Worm (Caenorhabditis elegans) whole organism, L1 larva: Measurements from ENCODE around the gene rabr-4.

ENCODE experiments used
- F16B12.6 ChIP-seq: fragments of 150-350 bp; optimal IDR thresholded peaks from 2 replicates; lab custom pipeline; 2014; ENCODE audit warnings: missing biosample characterization, missing genetic modification characterization
- aly-2 ChIP-seq: fragments of 150-350 bp; optimal IDR thresholded peaks from 2 replicates; lab custom pipeline; 2014; ENCODE audit warnings: missing biosample characterization, missing genetic modification characterization
- blmp-1 ChIP-seq: fragments of 150-350 bp; optimal IDR thresholded peaks from 2 replicates; lab custom pipeline; 2014; ENCODE audit warnings: missing biosample characterization, missing genetic modification characterization
- ceh-8 ChIP-seq: fragments of 200-800 bp; sonication (Bioruptor generic); optimal IDR thresholded peaks from 2 replicates; lab custom pipeline; 2018; ENCODE audit warnings: mild to moderate bottlenecking, missing genetic modification characterization, moderate library complexity, missing compliant biosample characterization
- ceh-88 ChIP-seq: fragments of 200-800 bp; sonication (Bioruptor generic); IDR thresholded peaks from 2 replicates; pipeline ENCODE4 v1.3.6; 2022; ENCODE audit warnings: missing genetic modification characterization, missing compliant biosample characterization
- ceh-90 ChIP-seq: sonication (generic microtip); optimal IDR thresholded peaks from 2 replicates; lab custom pipeline; 2016; ENCODE audit warnings: missing genetic modification characterization, missing compliant biosample characterization
- ces-1 ChIP-seq: fragments of 150-350 bp; optimal IDR thresholded peaks from 2 replicates; lab custom pipeline; 2014; ENCODE audit warnings: missing biosample characterization, missing genetic modification reagents, missing genetic modification characterization
- efl-1 ChIP-seq, 4 experiments: fragments of 150-350 bp; optimal IDR thresholded peaks in 3 of 4; peaks in 1 of 4; 1 replicate in 1 of 4; 2 replicates in 3 of 4; lab custom pipeline; 2014; ENCODE audit warnings: missing biosample characterization in 2 of 4, missing genetic modification characterization in 2 of 4, missing genetic modification reagents in 2 of 4
- efl-3 ChIP-seq: fragments of 200-800 bp; sonication (Bioruptor generic); optimal IDR thresholded peaks from 2 replicates; lab custom pipeline; 2018; ENCODE audit warnings: mild to moderate bottlenecking, missing genetic modification characterization, missing compliant biosample characterization
- elt-2 ChIP-seq: sonication (generic microtip); optimal IDR thresholded peaks from 2 replicates; lab custom pipeline; 2016; ENCODE audit warnings: missing genetic modification characterization, mild to moderate bottlenecking, inconsistent platforms, missing compliant biosample characterization, missing genetic modification reagents
- elt-3 ChIP-seq, 6 experiments: fragments of 150-350 bp in 1 of 6; sonication (generic microtip); optimal IDR thresholded peaks; 2 replicates each; lab custom pipeline; 2017 to 2018; ENCODE audit warnings: missing biosample characterization in 6 of 6, missing genetic modification characterization in 6 of 6, inconsistent platforms in 1 of 6
- fkh-4 ChIP-seq: sonication (generic microtip); optimal IDR thresholded peaks from 2 replicates; lab custom pipeline; 2016; ENCODE audit warnings: missing compliant biosample characterization, missing genetic modification characterization, borderline replicate concordance
- fkh-8 ChIP-seq: sonication (generic microtip); optimal IDR thresholded peaks from 2 replicates; lab custom pipeline; 2016; ENCODE audit warnings: mild to moderate bottlenecking, missing genetic modification characterization, missing compliant biosample characterization
- fos-1 ChIP-seq: fragments of 150-350 bp; optimal IDR thresholded peaks from 2 replicates; lab custom pipeline; 2014; ENCODE audit warnings: missing biosample characterization, missing genetic modification characterization
- hlh-4 ChIP-seq: sonication (generic microtip); optimal IDR thresholded peaks from 2 replicates; lab custom pipeline; 2016; ENCODE audit warnings: mild to moderate bottlenecking, missing genetic modification characterization, missing compliant biosample characterization
- hpl-2 ChIP-seq: fragments of 150-350 bp; optimal IDR thresholded peaks from 2 replicates; lab custom pipeline; 2014; ENCODE audit warnings: missing biosample characterization, missing genetic modification reagents, missing genetic modification characterization
- irx-1 ChIP-seq: sonication (generic microtip); optimal IDR thresholded peaks from 2 replicates; lab custom pipeline; 2016; ENCODE audit warnings: missing genetic modification characterization, missing compliant biosample characterization
- lin-14 ChIP-seq: fragments of 200-800 bp; sonication (Bioruptor generic); optimal IDR thresholded peaks from 2 replicates; lab custom pipeline; 2018; ENCODE audit warnings: mild to moderate bottlenecking, missing genetic modification characterization, moderate library complexity, missing compliant biosample characterization
- lin-39 ChIP-seq: fragments of 150-350 bp; optimal IDR thresholded peaks from 2 replicates; lab custom pipeline; 2014; ENCODE audit warnings: missing biosample characterization, missing genetic modification reagents, missing genetic modification characterization
- lir-3 ChIP-seq: sonication (generic microtip); optimal IDR thresholded peaks from 2 replicates; lab custom pipeline; 2016; ENCODE audit warnings: mild to moderate bottlenecking, missing genetic modification characterization, moderate library complexity, missing compliant biosample characterization; ENCODE audit not compliant: poor library complexity
- mdl-1 ChIP-seq, 2 experiments: fragments of 150-350 bp; optimal IDR thresholded peaks; 2 replicates each; lab custom pipeline; 2014 to 2017; ENCODE audit warnings: missing biosample characterization in 2 of 2, missing genetic modification characterization in 2 of 2, inconsistent platforms in 1 of 2
- mef-2 ChIP-seq: fragments of 150-350 bp; optimal IDR thresholded peaks from 2 replicates; lab custom pipeline; 2014; ENCODE audit warnings: missing biosample characterization, missing genetic modification characterization
- mep-1 ChIP-seq: fragments of 150-350 bp; optimal IDR thresholded peaks from 2 replicates; lab custom pipeline; 2014; ENCODE audit warnings: missing biosample characterization, missing genetic modification characterization
- nhr-19 ChIP-seq: fragments of 200-800 bp; sonication (Bioruptor generic); conservative IDR thresholded peaks from 2 replicates; pipeline ENCODE4 v1.3.6; 2022; ENCODE audit warnings: missing genetic modification characterization, missing compliant biosample characterization
- nhr-237 ChIP-seq: fragments of 150-350 bp; optimal IDR thresholded peaks from 2 replicates; lab custom pipeline; 2014; ENCODE audit warnings: missing biosample characterization, missing genetic modification characterization
- nhr-47 ChIP-seq: sonication (generic microtip); optimal IDR thresholded peaks from 2 replicates; lab custom pipeline; 2016; ENCODE audit warnings: mild to moderate bottlenecking, missing genetic modification characterization, moderate library complexity, missing compliant biosample characterization
- nhr-90 ChIP-seq: sonication (generic microtip); optimal IDR thresholded peaks from 2 replicates; lab custom pipeline; 2016; ENCODE audit warnings: mild to moderate bottlenecking, missing genetic modification characterization, missing compliant biosample characterization; ENCODE audit not compliant: poor library complexity
- pag-3 ChIP-seq: sonication (generic microtip); optimal IDR thresholded peaks from 2 replicates; lab custom pipeline; 2017; ENCODE audit warnings: missing genetic modification characterization, mild to moderate bottlenecking, missing compliant biosample characterization, antibody characterized with exemption, borderline replicate concordance; ENCODE audit not compliant: insufficient read depth
- pqm-1 ChIP-seq: sonication (generic microtip); optimal IDR thresholded peaks from 3 replicates; lab custom pipeline; 2017; ENCODE audit warnings: missing biosample characterization, missing genetic modification characterization
- skn-1 ChIP-seq: fragments of 150-350 bp; optimal IDR thresholded peaks from 2 replicates; lab custom pipeline; 2014; ENCODE audit warnings: missing biosample characterization, missing genetic modification characterization
- snpc-4 ChIP-seq: fragments of 150-350 bp; optimal IDR thresholded peaks from 2 replicates; lab custom pipeline; 2014; ENCODE audit warnings: missing biosample characterization, missing genetic modification characterization
- sox-4 ChIP-seq: sonication (generic microtip); optimal IDR thresholded peaks from 2 replicates; lab custom pipeline; 2016; ENCODE audit warnings: missing genetic modification characterization, missing compliant biosample characterization
- swsn-7 ChIP-seq: sonication (generic microtip); optimal IDR thresholded peaks from 2 replicates; lab custom pipeline; 2016; ENCODE audit warnings: missing genetic modification characterization, missing compliant biosample characterization
- tbx-2 ChIP-seq: sonication (generic microtip); optimal IDR thresholded peaks from 2 replicates; lab custom pipeline; 2016; ENCODE audit warnings: missing genetic modification characterization, missing compliant biosample characterization
- tlp-1 ChIP-seq: fragments of 150-350 bp; optimal IDR thresholded peaks from 2 replicates; lab custom pipeline; 2014; ENCODE audit warnings: missing biosample characterization, missing genetic modification characterization
- xbp-1 ChIP-seq: sonication (generic microtip); optimal IDR thresholded peaks from 2 replicates; lab custom pipeline; 2016; ENCODE audit warnings: missing genetic modification characterization, missing compliant biosample characterization

The rabr-4 gene

ce11 chrV:16225524-16226116, 30.9 kb downstream of the rabr-4 start:
- TF ChIP-seq ces-1 = no peak
- TF ChIP-seq snpc-4 (tag; lab: Kevin White, UChicago) = peak; percentile 69
- TF ChIP-seq, all 84 proteins: peak for 1

- TF ChIP-seq lir-3 (no peak), mdl-1 (tag; optimal IDR thresholded peaks at IDR 0.05; lab: Kevin White, UChicago) (no peak), nhr-19 (GFP tag; lab: Robert Waterston, UW) (no peak)
These were observed 31.8 kb downstream of the rabr-4 start, which contains the start of gene F11A5.13 for ce11 chrV:16226581-16226980. TSS of gene F11A5.13 (minus strand) at chrV:16226681.

- no peak for TF ChIP-seq blmp-1 (tag; lab: Kevin White, UChicago)
- no peak for TF ChIP-seq nhr-90 (tag; lab: Kevin White, UChicago)
- TF ChIP-seq ces-1 = no peak
- TF ChIP-seq snpc-4 (tag; lab: Kevin White, UChicago) = no peak
- TF ChIP-seq pag-3 (tag; lab: Kevin White, UChicago) = no peak
- TF ChIP-seq ceh-88 = no peak
- TF ChIP-seq sox-4 (tag; lab: Kevin White, UChicago) = no peak
- no peak for TF ChIP-seq pqm-1
- no peak for TF ChIP-seq ceh-90 (tag; lab: Kevin White, UChicago)
- no peak for TF ChIP-seq ceh-8 (GFP tag; lab: Kevin White, UChicago)
- no peak for TF ChIP-seq efl-3 (GFP tag; lab: Kevin White, UChicago)
- no peak for TF ChIP-seq mef-2 (tag; lab: Kevin White, UChicago)
- no peak for TF ChIP-seq skn-1 (tag; lab: Kevin White, UChicago)
- no peak for TF ChIP-seq hlh-4 (tag; lab: Kevin White, UChicago)
These were observed 34.7 kb downstream of the rabr-4 start for ce11 chrV:16229439-16229838.

- TF ChIP-seq fkh-4 (no peak), nhr-19 (GFP tag; lab: Robert Waterston, UW) (no peak), swsn-7 (no peak), elt-3 (tag; optimal IDR thresholded peaks at IDR 0.05; lab: Kevin White, UChicago) (peak in 1 of 6 experiments; percentile 18), fkh-8 (tag; lab: Kevin White, UChicago) (no peak)
These were observed 35.2 kb downstream of the rabr-4 start, which contains the start of the genes F21H7.2 and F21H7.12 for ce11 chrV:16229896-16230295. TSS of gene F21H7.2 (minus strand) at chrV:16229996. TSS of gene F21H7.12 (plus strand) at chrV:16230165.

ce11 chrV:16232180-16232579, 37.4 kb downstream of the rabr-4 start, which contains the start of gene gst-22:
TSS of gene gst-22 (minus strand) at chrV:16232282.
- TF ChIP-seq xbp-1 (tag; lab: Kevin White, UChicago) (no peak), lin-14 (GFP tag; lab: Kevin White, UChicago) (no peak), efl-1 (optimal IDR thresholded peaks at IDR 0.05; lab: Kevin White, UChicago) (no peak), efl-1 (GFP tag; optimal IDR thresholded peaks at IDR 0.05 in 1 of 2; lab: Kevin White, UChicago) (peak in 1 of 2 experiments; percentile 63), hpl-2 (no peak), nhr-47 (tag; lab: Kevin White, UChicago) (no peak), elt-2 (tag; lab: Kevin White, UChicago) (peak; percentile 89), tlp-1 (tag; lab: Kevin White, UChicago) (peak; percentile 64)

ce11 chrV:16233624-16234023, 38.9 kb downstream of the rabr-4 start, which contains the start of gene clec-233:
TSS of gene clec-233 (plus strand) at chrV:16233924.
- TF ChIP-seq irx-1 (tag; lab: Kevin White, UChicago) (no peak), lin-39 (tag; lab: Kevin White, UChicago) (no peak), mep-1 (no peak), nhr-90 (tag; lab: Kevin White, UChicago) (no peak), F16B12.6 (tag; lab: Kevin White, UChicago) (no peak), ceh-88 (no peak), elt-3 (tag; optimal IDR thresholded peaks at IDR 0.05; lab: Kevin White, UChicago) (no peak), aly-2 (no peak), tbx-2 (tag; lab: Kevin White, UChicago) (no peak), nhr-47 (tag; lab: Kevin White, UChicago) (no peak), nhr-237 (tag; lab: Kevin White, UChicago) (no peak), fos-1 (tag; lab: Kevin White, UChicago) (no peak)
